Fruit fly (Drosophila melanogaster): ENCODE results near the gene CG4338.

The CG4338 gene

dm6 chr3R:15262710-15263672 lies 12.3 kb upstream of the CG4338 start, which contains the start of the genes eIF2gamma and Set:
eIF2gamma (minus strand) TSS chr3R:15263458.
Set (plus strand) TSS chr3R:15263552.
- TF ChIP-seq pan (optimal IDR thresholded peaks at IDR 0.05), result no peak

- TF ChIP-seq pan (optimal IDR thresholded peaks at IDR 0.05) (no peak), EcR (GFP tag; optimal IDR thresholded peaks at IDR 0.05) (no peak), CG8478 (optimal IDR thresholded peaks at IDR 0.05) (no peak), usp (GFP tag; optimal IDR thresholded peaks at IDR 0.05) (no peak), Dll (optimal IDR thresholded peaks at IDR 0.05) (no peak), psq (optimal IDR thresholded peaks at IDR 0.05) (no peak)
Measured at dm6 chr3R:15263946-15264345, 11.4 kb upstream of the CG4338 start.

- no peak for TF ChIP-seq usp (GFP tag; optimal IDR thresholded peaks at IDR 0.05)
- TF ChIP-seq pan (optimal IDR thresholded peaks at IDR 0.05), result no peak
- no peak for TF ChIP-seq EcR (GFP tag; optimal IDR thresholded peaks at IDR 0.05)
- TF ChIP-seq CG8478 (optimal IDR thresholded peaks at IDR 0.05), result no peak
- no peak for TF ChIP-seq psq (optimal IDR thresholded peaks at IDR 0.05)
Measured at dm6 chr3R:15265406-15266040, 9.8 kb upstream of the CG4338 start, which contains the start of gene ATPsynO. ATPsynO (plus strand) TSS chr3R:15265591.

- TF ChIP-seq usp (GFP tag; optimal IDR thresholded peaks at IDR 0.05) (no peak), pan (optimal IDR thresholded peaks at IDR 0.05) (no peak), CG8478 (optimal IDR thresholded peaks at IDR 0.05) (no peak), Dll (optimal IDR thresholded peaks at IDR 0.05) (no peak), psq (optimal IDR thresholded peaks at IDR 0.05) (no peak), EcR (GFP tag; optimal IDR thresholded peaks at IDR 0.05) (no peak)
Measured at dm6 chr3R:15268426-15268825, 6.9 kb upstream of the CG4338 start, which contains the start of the genes CG14864 and Zip88E. CG14864 (minus strand) TSS chr3R:15268538. Zip88E (plus strand) TSS chr3R:15268662.

DNA sequence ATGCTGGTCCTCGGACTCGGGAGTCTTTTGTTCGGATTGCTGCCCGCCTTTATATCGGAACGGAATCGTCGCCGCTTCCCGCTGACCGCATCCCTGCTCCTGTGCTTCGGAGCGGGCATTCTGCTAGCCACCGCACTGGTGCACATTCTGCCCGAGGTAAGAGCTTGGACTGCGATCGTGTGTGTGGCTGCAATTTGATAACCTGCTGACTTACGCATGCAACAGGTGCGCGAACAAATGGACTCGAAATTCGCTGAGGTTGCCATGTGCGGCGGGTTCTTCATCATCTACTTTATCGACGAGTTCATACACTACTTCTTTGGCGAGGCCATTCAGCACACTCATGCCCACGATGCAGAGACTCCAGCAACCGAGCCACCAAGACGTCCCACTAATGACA lies 6.5 kb upstream of the CG4338 start:
- no peak for TF ChIP-seq Dll (optimal IDR thresholded peaks at IDR 0.05)
- no peak for TF ChIP-seq CG8478 (optimal IDR thresholded peaks at IDR 0.05)
- no peak for TF ChIP-seq pan (optimal IDR thresholded peaks at IDR 0.05)
- no peak for TF ChIP-seq psq (optimal IDR thresholded peaks at IDR 0.05)

dm6 chr3R:15277926-15278869 lies 2.9 kb downstream of the CG4338 start, which contains the start of the genes MRG15 and Tm1:
MRG15 (minus strand) TSS chr3R:15278109.
Tm1 (plus strand) TSS chr3R:15278220.
- TF ChIP-seq CG8478 (optimal IDR thresholded peaks at IDR 0.05) (no peak), pan (optimal IDR thresholded peaks at IDR 0.05) (peak; percentile 77)

- TF ChIP-seq EcR (GFP tag; optimal IDR thresholded peaks at IDR 0.05) (no peak), Dll (optimal IDR thresholded peaks at IDR 0.05) (no peak), CG8478 (optimal IDR thresholded peaks at IDR 0.05) (no peak), psq (optimal IDR thresholded peaks at IDR 0.05) (no peak), usp (GFP tag; optimal IDR thresholded peaks at IDR 0.05) (no peak), pan (optimal IDR thresholded peaks at IDR 0.05) (no peak)
Measured at dm6 chr3R:15280619-15281334, 5.5 kb downstream of the CG4338 start.

dm6 chr3R:15281335-15281963 lies 6.1 kb downstream of the CG4338 start:
- TF ChIP-seq EcR (GFP tag; optimal IDR thresholded peaks at IDR 0.05), result no peak
- TF ChIP-seq psq (optimal IDR thresholded peaks at IDR 0.05), result no peak
- no peak for TF ChIP-seq CG8478 (optimal IDR thresholded peaks at IDR 0.05)
- TF ChIP-seq Dll (optimal IDR thresholded peaks at IDR 0.05), result no peak
- TF ChIP-seq usp (GFP tag; optimal IDR thresholded peaks at IDR 0.05), result no peak
- no peak for TF ChIP-seq pan (optimal IDR thresholded peaks at IDR 0.05)

- no peak for TF ChIP-seq Dll (optimal IDR thresholded peaks at IDR 0.05)
- TF ChIP-seq EcR (GFP tag; optimal IDR thresholded peaks at IDR 0.05), result no peak
- no peak for TF ChIP-seq psq (optimal IDR thresholded peaks at IDR 0.05)
- no peak for TF ChIP-seq usp (GFP tag; optimal IDR thresholded peaks at IDR 0.05)
- TF ChIP-seq pan (optimal IDR thresholded peaks at IDR 0.05), result no peak
Measured at dm6 chr3R:15282326-15282725, 7.0 kb downstream of the CG4338 start.

DNA sequence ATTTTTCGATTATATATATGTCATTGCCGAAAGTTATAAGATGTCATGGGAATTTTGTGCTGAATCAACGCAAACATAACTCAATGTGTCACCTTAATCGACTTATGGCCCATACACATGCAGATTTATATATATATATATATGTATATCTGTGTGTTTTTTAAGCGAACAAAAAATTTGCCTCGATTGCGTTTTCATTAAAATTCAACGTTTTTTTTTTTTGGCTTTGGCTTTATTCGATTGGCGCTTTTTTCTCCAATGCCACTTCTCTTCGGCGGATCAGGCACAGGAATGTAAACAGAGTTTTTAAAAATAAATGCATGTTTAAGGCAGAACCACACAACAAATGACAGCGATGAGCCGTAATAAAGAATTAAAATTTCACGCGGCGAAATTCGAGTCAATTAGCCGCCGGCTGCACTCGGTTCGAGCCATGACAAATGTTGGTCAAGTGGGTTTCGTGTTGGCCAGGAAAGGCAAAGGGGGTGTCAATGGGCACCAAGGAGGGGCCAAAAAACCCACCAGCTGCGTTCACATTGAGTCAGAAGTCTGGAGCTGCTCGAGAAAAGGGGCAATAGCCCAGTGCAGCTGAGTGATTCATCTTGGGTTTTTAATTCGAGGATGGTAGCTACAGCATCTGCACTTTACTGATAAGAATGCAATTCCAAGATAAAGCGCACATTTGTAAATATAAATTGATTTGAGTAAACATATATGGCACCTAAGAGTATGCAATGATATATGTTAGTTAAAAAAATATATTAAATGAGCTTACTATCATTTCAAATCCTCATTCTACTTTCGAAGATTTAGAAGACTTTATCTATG lies 7.9 kb downstream of the CG4338 start:
- TF ChIP-seq usp (GFP tag; optimal IDR thresholded peaks at IDR 0.05), result no peak
- no peak for TF ChIP-seq psq (optimal IDR thresholded peaks at IDR 0.05)
- no peak for TF ChIP-seq pan (optimal IDR thresholded peaks at IDR 0.05)
- TF ChIP-seq CG8478 (optimal IDR thresholded peaks at IDR 0.05), result no peak
- no peak for TF ChIP-seq Dll (optimal IDR thresholded peaks at IDR 0.05)
- TF ChIP-seq EcR (GFP tag; optimal IDR thresholded peaks at IDR 0.05), result no peak

Measured in whole organism.